Fruit fly (Drosophila melanogaster): ENCODE measurements around the gene CG9578.

The CG9578 gene

DNA sequence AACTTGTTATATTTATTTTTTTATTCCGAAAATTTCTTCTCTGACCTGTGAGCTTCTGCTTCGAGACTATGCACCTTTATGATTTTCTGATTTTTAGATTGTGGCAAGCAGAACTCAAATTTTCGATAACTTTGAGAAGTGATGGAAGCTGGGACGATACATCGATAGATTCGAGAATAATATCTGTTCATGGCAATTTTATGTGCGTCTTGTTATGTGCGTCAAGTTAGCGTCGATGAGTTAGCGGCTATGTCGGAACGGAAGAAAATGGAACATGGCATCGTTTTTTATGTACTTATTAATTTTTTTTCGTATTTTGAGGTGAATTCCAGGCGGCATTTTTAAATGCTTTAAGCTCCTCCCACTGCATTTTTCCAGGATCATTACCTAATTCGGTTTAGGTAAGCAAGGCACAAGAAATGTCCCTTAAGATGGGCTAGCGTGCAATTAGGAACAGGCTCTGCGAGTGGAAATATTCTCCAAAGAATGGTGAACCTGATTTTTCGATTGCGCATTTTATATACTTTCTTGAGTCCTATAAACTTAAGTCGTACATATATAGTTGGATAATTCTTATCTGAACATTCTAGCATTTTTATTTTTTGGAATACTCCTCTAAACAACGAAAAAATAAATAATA is 4.1 kb upstream of the CG9578 start, which contains the start of gene Phf7 (continued):
- TF ChIP-seq CG13624 (GFP tag; optimal IDR thresholded peaks at IDR 0.05) (peak; percentile 22), seq (GFP tag; IDR thresholded peaks at IDR 0.05) (no peak), fd102C (GFP tag; optimal IDR thresholded peaks at IDR 0.05) (no peak), CG3995 (GFP tag; optimal IDR thresholded peaks at IDR 0.05) (peak; percentile 12), CG6791 (GFP tag; IDR thresholded peaks at IDR 0.05; ENCODE audit: partially characterized antibody) (peak; percentile 82), slp2 (GFP tag; optimal IDR thresholded peaks at IDR 0.05) (no peak), nerfin-2 (GFP tag; IDR thresholded peaks at IDR 0.05; ENCODE audit: partially characterized antibody) (peak; percentile 39; the same call in 1 of the 2 replicates), CG10543 (GFP tag; optimal IDR thresholded peaks at IDR 0.05) (no peak), CG9932 (GFP tag; IDR thresholded peaks at IDR 0.05) (peak; percentile 40; the same call in 1 of the 2 replicates), MESR4 (GFP tag; optimal IDR thresholded peaks at IDR 0.05) (no peak), D (optimal IDR thresholded peaks at IDR 0.05) (no peak), D (GFP tag; optimal IDR thresholded peaks at IDR 0.05) (no peak), pfk (GFP tag; optimal IDR thresholded peaks at IDR 0.05) (peak; percentile 94), CG30403 (GFP tag; optimal IDR thresholded peaks at IDR 0.05) (no peak), Oaz (GFP tag; IDR thresholded peaks at IDR 0.05) (no peak), grau (tag; optimal IDR thresholded peaks at IDR 0.05) (no peak), CG2129 (GFP tag; IDR thresholded peaks at IDR 0.05; ENCODE audit: partially characterized antibody) (0 out of 2 replicates have a peak, but pooled peaks have one; percentile 19), CG8281 (tag; optimal IDR thresholded peaks at IDR 0.05) (no peak), chif (GFP tag; optimal IDR thresholded peaks at IDR 0.05) (no peak), grn (GFP tag; optimal IDR thresholded peaks at IDR 0.05) (no peak), Poxn (GFP tag; IDR thresholded peaks at IDR 0.05) (no peak), kni (GFP tag; optimal IDR thresholded peaks at IDR 0.05) (no peak), CG3838 (GFP tag; optimal IDR thresholded peaks at IDR 0.05) (no peak), Bteb2 (GFP tag; optimal IDR thresholded peaks at IDR 0.05) (no peak), Hr78 (GFP tag; optimal IDR thresholded peaks at IDR 0.05) (no peak), Sox102F (GFP tag; optimal IDR thresholded peaks at IDR 0.05) (no peak), Sry-δ (GFP tag; optimal IDR thresholded peaks at IDR 0.05) (peak; percentile 94), C15 (GFP tag; IDR thresholded peaks at IDR 0.05) (no peak), CG11456 (GFP tag; IDR thresholded peaks at IDR 0.05) (no peak), CG16779 (GFP tag; IDR thresholded peaks at IDR 0.05) (no peak), BtbVII (GFP tag; optimal IDR thresholded peaks at IDR 0.05) (no peak), Lhr (GFP tag; optimal IDR thresholded peaks at IDR 0.05) (peak; percentile 49), CG8359 (GFP tag; optimal IDR thresholded peaks at IDR 0.05; ENCODE audit: borderline replicate concordance) (no peak), shn (GFP tag; optimal IDR thresholded peaks at IDR 0.05) (no peak), CG6175 (GFP tag; IDR thresholded peaks at IDR 0.05) (no peak), bbx (GFP tag; IDR thresholded peaks at IDR 0.05; ENCODE audit: partially characterized antibody) (peak; percentile 77), sisA (GFP tag; IDR thresholded peaks at IDR 0.05) (no peak), hbn (GFP tag; IDR thresholded peaks at IDR 0.05; ENCODE audit: partially characterized antibody) (peak; percentile 58), tio (GFP tag; optimal IDR thresholded peaks at IDR 0.05) (no peak), CG8924 (tag; optimal IDR thresholded peaks at IDR 0.05) (no peak), CG4404 (GFP tag; IDR thresholded peaks at IDR 0.05) (no peak), CG8478 (optimal IDR thresholded peaks at IDR 0.05) (no peak), dysf (GFP tag; IDR thresholded peaks at IDR 0.05) (no peak), chm (GFP tag; IDR thresholded peaks at IDR 0.05) (no peak), twi (tag; optimal IDR thresholded peaks at IDR 0.05) (no peak), Rfx (GFP tag; IDR thresholded peaks at IDR 0.05) (peak; percentile 15; the same call in 1 of the 2 replicates), nmo (GFP tag; optimal IDR thresholded peaks at IDR 0.05) (peak; percentile 34), inv (GFP tag; IDR thresholded peaks at IDR 0.05; ENCODE audit: partially characterized antibody) (peak; percentile 78), CG3407 (GFP tag; optimal IDR thresholded peaks at IDR 0.05) (no peak), CG8290 (GFP tag; optimal IDR thresholded peaks at IDR 0.05) (peak; percentile 11), CG8290 (tag; optimal IDR thresholded peaks at IDR 0.05) (peak in 1 of 2 experiments; percentile 49)
